Fruit fly (Drosophila melanogaster): ENCODE results near the gene okr.

The okr gene

dm6 chr2L:3003399-3003798, 10.8 kb upstream of the okr start (continued):
- TF ChIP-seq gro (GFP tag; optimal IDR thresholded peaks at IDR 0.05) (no peak), tx (GFP tag; optimal IDR thresholded peaks at IDR 0.05) (no peak), CG12769 (tag; optimal IDR thresholded peaks at IDR 0.05) (peak; percentile 30), CG18764 (GFP tag; optimal IDR thresholded peaks at IDR 0.05) (no peak), CG6272 (GFP tag; IDR thresholded peaks at IDR 0.05) (no peak), Lpt (GFP tag; optimal IDR thresholded peaks at IDR 0.05) (no peak), CG8290 (GFP tag; optimal IDR thresholded peaks at IDR 0.05) (no peak), CG8290 (tag; optimal IDR thresholded peaks at IDR 0.05) (peak in 1 of 2 experiments; percentile 61), dysf (GFP tag; IDR thresholded peaks at IDR 0.05) (peak; percentile 63; the same call in 2 of the 3 replicates), CG11723 (GFP tag; optimal IDR thresholded peaks at IDR 0.05) (peak; percentile 20), CG1529 (GFP tag; optimal IDR thresholded peaks at IDR 0.05) (peak; percentile 69), CG3281 (GFP tag; optimal IDR thresholded peaks at IDR 0.05) (no peak), CG12391 (tag; optimal IDR thresholded peaks at IDR 0.05) (peak; percentile 53), onecut (GFP tag; IDR thresholded peaks at IDR 0.05) (peak; percentile 25; the same call in 1 of the 2 replicates), nerfin-2 (GFP tag; IDR thresholded peaks at IDR 0.05; ENCODE audit: partially characterized antibody) (no peak), CG10979 (tag; optimal IDR thresholded peaks at IDR 0.05) (peak; percentile 60), CG3407 (GFP tag; optimal IDR thresholded peaks at IDR 0.05) (peak; percentile 52), CG6854 (GFP tag; optimal IDR thresholded peaks at IDR 0.05) (no peak), Atf3 (GFP tag; optimal IDR thresholded peaks at IDR 0.05) (no peak), CG13894 (tag; optimal IDR thresholded peaks at IDR 0.05) (no peak), ranshi (GFP tag; IDR thresholded peaks at IDR 0.05) (no peak), HmgZ (tag; optimal IDR thresholded peaks at IDR 0.05) (no peak), CG5180 (GFP tag; optimal IDR thresholded peaks at IDR 0.05) (peak; percentile 47), CG10147 (GFP tag; optimal IDR thresholded peaks at IDR 0.05) (no peak), HLHmδ (GFP tag; optimal IDR thresholded peaks at IDR 0.05) (no peak), CG33557 (GFP tag; optimal IDR thresholded peaks at IDR 0.05) (no peak), Optix (GFP tag; IDR thresholded peaks at IDR 0.05) (no peak), Ravus (GFP tag; IDR thresholded peaks at IDR 0.05) (no peak), Sox100B (GFP tag; optimal IDR thresholded peaks at IDR 0.05) (peak; percentile 75), Lhr (GFP tag; optimal IDR thresholded peaks at IDR 0.05) (peak; percentile 16), schlank (tag; optimal IDR thresholded peaks at IDR 0.05) (no peak), Pdp1 (GFP tag; optimal IDR thresholded peaks at IDR 0.05) (peak in 1 of 2 experiments; percentile 19), CG6765 (GFP tag; optimal IDR thresholded peaks at IDR 0.05) (no peak), unc-4 (GFP tag; IDR thresholded peaks at IDR 0.05; ENCODE audit: partially characterized antibody) (no peak), slou (GFP tag; optimal IDR thresholded peaks at IDR 0.05) (no peak), TFAM (GFP tag; optimal IDR thresholded peaks at IDR 0.05) (no peak), CG6813 (GFP tag; optimal IDR thresholded peaks at IDR 0.05) (peak; percentile 23), ttk (GFP tag; IDR thresholded peaks at IDR 0.05) (peak; percentile 14; the same call in 1 of the 2 replicates), CG9932 (GFP tag; IDR thresholded peaks at IDR 0.05) (no peak), CG11398 (GFP tag; optimal IDR thresholded peaks at IDR 0.05) (no peak), Trl (optimal IDR thresholded peaks at IDR 0.05) (no peak), Trl (GFP tag; optimal IDR thresholded peaks at IDR 0.05) (no peak), klu (GFP tag; IDR thresholded peaks at IDR 0.05) (no peak), Lim3 (GFP tag; IDR thresholded peaks at IDR 0.05) (no peak), Sox102F (GFP tag; optimal IDR thresholded peaks at IDR 0.05) (peak; percentile 86), CG17385 (GFP tag; optimal IDR thresholded peaks at IDR 0.05) (peak; percentile 59), CG7839 (tag; optimal IDR thresholded peaks at IDR 0.05) (peak; percentile 54), CG3726 (GFP tag; IDR thresholded peaks at IDR 0.05) (no peak), CG17802 (tag; optimal IDR thresholded peaks at IDR 0.05) (no peak), luna (GFP tag; optimal IDR thresholded peaks at IDR 0.05) (no peak), Opbp (GFP tag; IDR thresholded peaks at IDR 0.05; ENCODE audit: partially characterized antibody) (no peak), CG4404 (GFP tag; IDR thresholded peaks at IDR 0.05) (no peak)
